Fruit fly (Drosophila melanogaster) Kc167 (cell line): ENCODE data around the gene RhoU.

Experiments used
- Myc ChIP-seq: fragments of >200 bp; optimal IDR thresholded peaks from 2 replicates; lab custom pipeline; 2017; ENCODE audit warnings: missing external identifiers
- Sin3A ChIP-seq: fragments of >200 bp; optimal IDR thresholded peaks from 2 replicates; lab custom pipeline; 2018; ENCODE audit warnings: missing external identifiers
- h ChIP-seq: fragments of >200 bp; optimal IDR thresholded peaks from 3 replicates; lab custom pipeline; 2018; ENCODE audit warnings: missing external identifiers
- insv ChIP-seq: fragments of >200 bp; optimal IDR thresholded peaks from 3 replicates; lab custom pipeline; 2018; ENCODE audit warnings: missing external identifiers
- psq ChIP-seq: fragments of >200 bp; optimal IDR thresholded peaks from 2 replicates; lab custom pipeline; 2017; ENCODE audit warnings: missing external identifiers
- ttk ChIP-seq: sonication (Bioruptor generic); optimal IDR thresholded peaks from 2 replicates; lab custom pipeline; 2017; ENCODE audit warnings: missing external identifiers

DNA sequence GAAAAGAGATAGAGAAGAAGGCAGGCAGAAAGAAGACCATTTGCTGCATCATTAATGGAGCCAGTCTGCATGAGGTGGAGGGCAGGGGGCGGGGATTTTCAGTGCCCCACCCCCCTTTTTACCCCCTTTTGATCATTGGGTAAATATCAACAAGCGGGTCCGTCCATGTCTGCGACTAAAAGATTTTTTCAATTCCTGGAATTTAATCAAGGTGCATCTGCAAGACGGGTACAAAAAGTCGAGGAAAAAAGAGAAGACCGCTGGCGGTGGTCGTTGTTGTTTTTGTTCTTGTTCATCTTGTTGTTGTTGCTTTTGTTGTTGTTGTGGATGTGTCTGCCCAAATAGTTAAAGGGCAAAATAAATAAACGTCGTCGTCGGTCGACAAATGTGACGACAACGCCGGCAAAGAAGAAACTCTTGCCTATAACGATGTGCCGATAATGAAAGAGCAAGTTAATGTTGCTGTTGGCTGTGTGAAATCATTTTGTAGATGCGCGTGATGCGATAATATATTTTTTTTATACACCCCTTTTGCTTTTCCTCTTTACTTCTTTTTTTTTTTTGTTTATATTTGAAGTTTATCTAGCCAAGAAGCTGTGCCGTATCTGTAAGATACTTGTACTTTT lies 29.4 kb downstream of the RhoU start:
- TF ChIP-seq Sin3A (lab: Kevin White, UChicago) (no peak), psq (lab: Kevin White, UChicago) (no peak), ttk (lab: Kevin White, UChicago) (no peak), insv (lab: Kevin White, UChicago) (no peak), Myc (no peak), h (lab: Kevin White, UChicago) (no peak)
